Worm (Caenorhabditis elegans) whole organism, young adult: ENCODE measurements around the gene C18D4.6.

ENCODE experiments used
- B0261.1 ChIP-seq: sonication (generic microtip); optimal IDR thresholded peaks from 2 replicates; lab custom pipeline; 2016; ENCODE audit warnings: mild to moderate bottlenecking, missing genetic modification characterization, moderate library complexity, missing compliant biosample characterization
- B0336.3 ChIP-seq: fragments of 200-800 bp; sonication (Bioruptor generic); IDR thresholded peaks from 2 replicates; pipeline ENCODE4 v1.3.6; 2022; ENCODE audit warnings: missing genetic modification characterization, missing compliant biosample characterization
- C06A6.2 ChIP-seq: fragments of 200-800 bp; sonication (Bioruptor generic); conservative IDR thresholded peaks from 2 replicates; pipeline ENCODE4 v1.3.6; 2022; ENCODE audit warnings: missing genetic modification characterization, missing compliant biosample characterization
- F33H1.4 ChIP-seq: fragments of 200-800 bp; sonication (Bioruptor generic); IDR thresholded peaks from 2 replicates; pipeline ENCODE4 v1.3.6; 2022; ENCODE audit warnings: missing genetic modification reagents, missing genetic modification characterization, missing compliant biosample characterization
- F37B4.10 ChIP-seq: fragments of 200-800 bp; sonication (Bioruptor generic); IDR thresholded peaks from 2 replicates; pipeline ENCODE4 v1.3.6; 2022; ENCODE audit warnings: missing genetic modification characterization, missing compliant biosample characterization
- F52B5.7 ChIP-seq: sonication (generic microtip); optimal IDR thresholded peaks from 2 replicates; lab custom pipeline; 2016; ENCODE audit warnings: mild to moderate bottlenecking, missing genetic modification characterization, missing compliant biosample characterization
- T07F8.4 ChIP-seq: sonication (generic microtip); optimal IDR thresholded peaks from 2 replicates; lab custom pipeline; 2016; ENCODE audit warnings: mild to moderate bottlenecking, missing genetic modification characterization, moderate library complexity, missing compliant biosample characterization
- T26A5.8 ChIP-seq: sonication (generic microtip); optimal IDR thresholded peaks from 2 replicates; lab custom pipeline; 2016; ENCODE audit warnings: missing genetic modification characterization, missing compliant biosample characterization
- Y53F4B.3 ChIP-seq: fragments of 200-800 bp; sonication (Bioruptor generic); IDR thresholded peaks from 2 replicates; pipeline ENCODE4 v1.3.6; 2022; ENCODE audit warnings: missing genetic modification reagents, missing genetic modification characterization, missing compliant biosample characterization
- aptf-2 ChIP-seq: fragments of 200-800 bp; sonication (Bioruptor generic); conservative IDR thresholded peaks from 2 replicates; pipeline ENCODE4 v1.3.6; 2022; ENCODE audit warnings: missing genetic modification reagents, missing genetic modification characterization, missing compliant biosample characterization
- aptf-3 ChIP-seq: fragments of 200-800 bp; sonication (Bioruptor generic); IDR thresholded peaks from 2 replicates; pipeline ENCODE4 v1.3.6; 2022; ENCODE audit warnings: missing genetic modification characterization, missing compliant biosample characterization
- athp-1 ChIP-seq: sonication (generic microtip); optimal IDR thresholded peaks from 2 replicates; lab custom pipeline; 2017; ENCODE audit warnings: mild to moderate bottlenecking, missing genetic modification characterization, missing compliant biosample characterization
- attf-5 ChIP-seq: fragments of 200-800 bp; sonication (Bioruptor generic); optimal IDR thresholded peaks from 2 replicates; lab custom pipeline; 2018; ENCODE audit warnings: mild to moderate bottlenecking, missing genetic modification characterization, missing compliant biosample characterization
- attf-6 ChIP-seq: fragments of 200-800 bp; sonication (Bioruptor generic); IDR thresholded peaks from 2 replicates; pipeline ENCODE4 v1.3.6; 2022; ENCODE audit warnings: missing genetic modification reagents, missing genetic modification characterization, missing compliant biosample characterization
- cebp-2 ChIP-seq: fragments of 200-800 bp; sonication (Bioruptor generic); IDR thresholded peaks from 2 replicates; pipeline ENCODE4 v1.3.6; 2022; ENCODE audit warnings: missing genetic modification characterization, missing compliant biosample characterization
- ceh-40 ChIP-seq: fragments of 200-800 bp; sonication (Bioruptor generic); IDR thresholded peaks from 2 replicates; pipeline ENCODE4 v1.3.6; 2022; ENCODE audit warnings: missing genetic modification characterization, missing compliant biosample characterization
- die-1 ChIP-seq: sonication (generic microtip); optimal IDR thresholded peaks from 2 replicates; lab custom pipeline; 2016; ENCODE audit warnings: missing genotype, mild to moderate bottlenecking, missing genetic modification characterization, missing compliant biosample characterization
- dox-1 ChIP-seq: fragments of 200-800 bp; sonication (Bioruptor generic); IDR thresholded peaks from 2 replicates; pipeline ENCODE4 v1.3.6; 2022; ENCODE audit warnings: missing genetic modification reagents, missing genetic modification characterization, missing compliant biosample characterization
- egrh-3 ChIP-seq: fragments of 200-800 bp; sonication (Bioruptor generic); IDR thresholded peaks from 2 replicates; pipeline ENCODE4 v1.3.6; 2022; ENCODE audit warnings: missing genetic modification reagents, missing genetic modification characterization, missing compliant biosample characterization
- him-1 ChIP-seq: sonication (generic microtip); optimal IDR thresholded peaks from 2 replicates; lab custom pipeline; 2016; ENCODE audit warnings: missing genotype, missing genetic modification reagents, missing genetic modification characterization, missing compliant biosample characterization
- hlh-26 ChIP-seq: fragments of 200-800 bp; sonication (Bioruptor generic); conservative IDR thresholded peaks from 2 replicates; pipeline ENCODE4 v1.3.6; 2022; ENCODE audit warnings: missing genetic modification reagents, missing genetic modification characterization, missing compliant biosample characterization
- hmg-1.2 ChIP-seq: fragments of 200-800 bp; sonication (Bioruptor generic); IDR thresholded peaks from 2 replicates; pipeline ENCODE4 v1.3.6; 2022; ENCODE audit warnings: missing genetic modification reagents, missing genetic modification characterization, missing compliant biosample characterization
- hmg-20 ChIP-seq: fragments of 200-800 bp; sonication (Bioruptor generic); IDR thresholded peaks from 2 replicates; pipeline ENCODE4 v1.3.6; 2022; ENCODE audit warnings: missing genetic modification reagents, missing genetic modification characterization, missing compliant biosample characterization
- let-607 ChIP-seq, 2 experiments: fragments of 200-800 bp in 1 of 2; sonication (Bioruptor generic) in 1 of 2; sonication (generic microtip) in 1 of 2; optimal IDR thresholded peaks; 2 replicates each; lab custom pipeline; 2016 to 2018; ENCODE audit warnings: mild to moderate bottlenecking in 2 of 2, missing compliant biosample characterization in 2 of 2, missing genetic modification characterization in 2 of 2, moderate library complexity in 2 of 2, missing genotype in 1 of 2
- lin-26 ChIP-seq: fragments of 200-800 bp; sonication (Bioruptor generic); IDR thresholded peaks from 2 replicates; pipeline ENCODE4 v1.3.6; 2022; ENCODE audit warnings: missing genetic modification reagents, missing genetic modification characterization, missing compliant biosample characterization
- lsl-1 ChIP-seq: fragments of 200-800 bp; sonication (Bioruptor generic); optimal IDR thresholded peaks from 2 replicates; lab custom pipeline; 2018; ENCODE audit warnings: mild to moderate bottlenecking, missing genetic modification characterization, moderate library complexity, missing compliant biosample characterization
- madf-10 ChIP-seq: sonication (generic microtip); optimal IDR thresholded peaks from 2 replicates; lab custom pipeline; 2016; ENCODE audit warnings: mild to moderate bottlenecking, missing genetic modification characterization, missing compliant biosample characterization
- madf-3 ChIP-seq: fragments of 200-800 bp; sonication (Bioruptor generic); IDR thresholded peaks from 2 replicates; pipeline ENCODE4 v1.3.6; 2022; ENCODE audit warnings: missing genetic modification reagents, missing genetic modification characterization, missing compliant biosample characterization
- madf-8 ChIP-seq: fragments of 200-800 bp; sonication (Bioruptor generic); conservative IDR thresholded peaks from 2 replicates; pipeline ENCODE4 v1.3.6; 2022; ENCODE audit warnings: missing genetic modification reagents, missing genetic modification characterization, missing compliant biosample characterization
- nhr-120 ChIP-seq: fragments of 200-800 bp; sonication (Bioruptor generic); IDR thresholded peaks from 2 replicates; pipeline ENCODE4 v1.3.6; 2022; ENCODE audit warnings: missing genetic modification characterization, missing compliant biosample characterization
- nhr-179 ChIP-seq: sonication (generic microtip); optimal IDR thresholded peaks from 2 replicates; lab custom pipeline; 2016; ENCODE audit warnings: mild to moderate bottlenecking, missing genetic modification characterization, missing compliant biosample characterization
- nhr-80 ChIP-seq: sonication (generic microtip); optimal IDR thresholded peaks from 2 replicates; lab custom pipeline; 2016; ENCODE audit warnings: missing genetic modification characterization, missing compliant biosample characterization
- nhr-90 ChIP-seq: sonication (generic microtip); optimal IDR thresholded peaks from 2 replicates; lab custom pipeline; 2016; ENCODE audit warnings: missing genotype, mild to moderate bottlenecking, missing genetic modification characterization, missing compliant biosample characterization
- pbrm-1 ChIP-seq: fragments of 200-800 bp; sonication (Bioruptor generic); IDR thresholded peaks from 2 replicates; pipeline ENCODE4 v1.3.6; 2022; ENCODE audit warnings: missing genetic modification reagents, missing genetic modification characterization, missing compliant biosample characterization
- rpc-1 ChIP-seq, 2 experiments: fragments of 150-350 bp in 1 of 2; sonication (generic microtip) in 1 of 2; optimal IDR thresholded peaks; 2 replicates each; lab custom pipeline; 2014 to 2018; ENCODE audit warnings: missing biosample characterization in 1 of 2, missing genetic modification characterization in 1 of 2, missing genetic modification reagents in 1 of 2, missing genotype in 1 of 2
- sea-2 ChIP-seq: fragments of 200-800 bp; sonication (Bioruptor generic); IDR thresholded peaks from 2 replicates; pipeline ENCODE4 v1.3.6; 2022; ENCODE audit warnings: missing genetic modification characterization, missing compliant biosample characterization
- snpc-1.3 ChIP-seq: sonication (generic microtip); optimal IDR thresholded peaks from 2 replicates; lab custom pipeline; 2017; ENCODE audit warnings: missing genetic modification characterization, mild to moderate bottlenecking, missing compliant biosample characterization, antibody characterized with exemption, moderate library complexity, missing genotype, missing genetic modification reagents; ENCODE audit not compliant: insufficient read depth
- snpc-4 ChIP-seq, 5 experiments: fragments of 150-350 bp in 1 of 5; sonication (generic microtip) in 4 of 5; optimal IDR thresholded peaks; 2 replicates each; lab custom pipeline; 2014 to 2018; ENCODE audit warnings: missing genetic modification characterization in 5 of 5, missing biosample characterization in 3 of 5, antibody characterized with exemption in 2 of 5, mild to moderate bottlenecking in 2 of 5, missing compliant biosample characterization in 2 of 5, missing genotype in 2 of 5, moderate library complexity in 2 of 5, missing genetic modification reagents in 1 of 5
- somi-1 ChIP-seq: fragments of 200-800 bp; sonication (Bioruptor generic); optimal IDR thresholded peaks from 2 replicates; lab custom pipeline; 2018; ENCODE audit warnings: mild to moderate bottlenecking, missing genetic modification characterization, missing compliant biosample characterization
- tlf-1 ChIP-seq: fragments of 200-800 bp; sonication (Bioruptor generic); optimal IDR thresholded peaks from 2 replicates; lab custom pipeline; 2018; ENCODE audit warnings: mild to moderate bottlenecking, missing genetic modification characterization, missing compliant biosample characterization
- zfh-2 ChIP-seq: fragments of 200-800 bp; sonication (Bioruptor generic); conservative IDR thresholded peaks from 2 replicates; pipeline ENCODE4 v1.3.6; 2022; ENCODE audit warnings: missing genetic modification reagents, missing genetic modification characterization, missing compliant biosample characterization
- ztf-26 ChIP-seq: sonication (generic microtip); optimal IDR thresholded peaks from 2 replicates; lab custom pipeline; 2017; ENCODE audit warnings: missing genetic modification characterization, missing compliant biosample characterization

C18D4.6 gene

ce11 chrV:17549362-17549761 is 11.2 kb upstream of the C18D4.6 start, which contains the start of gene fbxa-176:
Gene fbxa-176 (plus strand): TSS chrV:17549675.
- TF ChIP-seq dox-1 (GFP tag; lab: Robert Waterston, UW) (no peak), attf-5 (GFP tag; lab: Kevin White, UChicago) (peak; percentile 20), ceh-40 (GFP tag; lab: Robert Waterston, UW) (no peak), snpc-4 (GFP tag; optimal IDR thresholded peaks at IDR 0.05; lab: Kevin White, UChicago) (no peak), snpc-4 (tag; optimal IDR thresholded peaks at IDR 0.05; lab: Kevin White, UChicago) (peak; percentile 46 to 88 (median 77)), nhr-80 (tag; lab: Kevin White, UChicago) (peak; percentile 73), tlf-1 (no peak), aptf-2 (GFP tag; lab: Robert Waterston, UW) (no peak)
- TF ChIP-seq, all 124 proteins: peak for 3

DNA sequence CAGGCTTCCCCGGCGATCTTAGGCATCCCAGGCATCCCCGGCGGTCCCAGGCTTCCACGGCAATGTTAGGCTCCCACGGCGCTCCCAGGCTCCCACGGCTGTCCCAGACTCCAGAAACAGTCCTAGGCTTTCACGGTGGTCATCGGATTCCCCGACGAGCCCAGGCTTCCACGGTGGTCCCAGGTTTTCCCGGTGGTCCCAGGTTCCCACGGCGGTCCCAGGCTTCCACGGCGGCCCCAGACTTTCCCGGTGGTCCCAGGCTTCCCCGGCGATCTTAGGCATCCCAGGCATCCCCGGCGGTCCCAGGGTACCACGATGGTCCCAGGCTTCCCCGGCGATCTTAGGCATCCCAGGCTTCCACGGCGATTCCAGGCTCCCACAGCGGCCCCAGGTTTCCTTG is 10.5 kb upstream of the C18D4.6 start:
- TF ChIP-seq egrh-3 = peak; percentile 96
- no peak for TF ChIP-seq somi-1
- TF ChIP-seq cebp-2 (GFP tag; lab: Robert Waterston, UW) = 0 out of 2 replicates have a peak, but pooled peaks have one; percentile 32
- TF ChIP-seq zfh-2 (GFP tag; lab: Robert Waterston, UW) = peak; percentile 97
- TF ChIP-seq B0261.1 (tag; lab: Kevin White, UChicago) = no peak
- TF ChIP-seq lin-26 (GFP tag; lab: Robert Waterston, UW) = 0 out of 2 replicates have a peak, but pooled peaks have one; percentile 54
- TF ChIP-seq, all 124 proteins: peak for 4

- no peak for TF ChIP-seq F33H1.4 (GFP tag; lab: Robert Waterston, UW)
- peak; percentile 57 for TF ChIP-seq nhr-80 (tag; lab: Kevin White, UChicago)
- no peak for TF ChIP-seq zfh-2 (GFP tag; lab: Robert Waterston, UW)
Observed at ce11 chrV:17546931-17547330, 8.8 kb upstream of the C18D4.6 start.

DNA sequence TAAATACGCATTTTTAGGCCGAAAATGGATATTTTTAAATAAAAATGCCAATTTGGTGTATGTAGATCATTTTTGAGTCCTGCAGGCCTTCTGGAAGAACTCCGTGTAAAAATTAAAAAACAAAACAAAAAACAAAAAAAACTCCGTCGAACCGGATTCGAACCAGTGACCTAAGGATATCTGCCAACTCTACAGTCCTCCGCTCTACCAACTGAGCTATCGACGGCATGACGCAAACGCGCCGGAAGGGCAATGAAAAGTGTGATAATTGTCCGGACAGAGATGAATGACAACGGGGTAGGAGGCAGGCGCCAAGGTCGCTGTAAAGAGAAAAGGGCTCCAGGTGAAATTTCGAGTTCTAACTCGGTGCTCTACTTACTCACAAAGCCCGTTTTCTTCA is 4.1 kb upstream of the C18D4.6 start:
- TF ChIP-seq hmg-20 (GFP tag; lab: Robert Waterston, UW) (0 out of 2 replicates have a peak, but pooled peaks have one; percentile 20), let-607 (tag; optimal IDR thresholded peaks at IDR 0.05; lab: Kevin White, UChicago) (no peak), zfh-2 (GFP tag; lab: Robert Waterston, UW) (no peak), lsl-1 (GFP tag; lab: Kevin White, UChicago) (no peak), F52B5.7 (no peak), T26A5.8 (no peak), sea-2 (no peak), athp-1 (tag; lab: Kevin White, UChicago) (no peak), die-1 (tag; lab: Kevin White, UChicago) (peak; percentile 68), nhr-120 (0 out of 2 replicates have a peak, but pooled peaks have one; percentile 67), nhr-90 (peak; percentile 20), nhr-179 (tag; lab: Kevin White, UChicago) (no peak), snpc-1.3 (tag; lab: Kevin White, UChicago) (no peak), C06A6.2 (GFP tag; lab: Robert Waterston, UW) (no peak), madf-3 (GFP tag; lab: Robert Waterston, UW) (no peak), snpc-4 (GFP tag; optimal IDR thresholded peaks at IDR 0.05; lab: Kevin White, UChicago) (no peak), snpc-4 (tag; optimal IDR thresholded peaks at IDR 0.05; lab: Kevin White, UChicago) (peak in 2 of 4 experiments; percentile 45 to 75), madf-8 (no peak), pbrm-1 (GFP tag; lab: Robert Waterston, UW) (peak; percentile 56; the same call in 1 of the 2 replicates), madf-10 (tag; lab: Kevin White, UChicago) (no peak), Y53F4B.3 (GFP tag; lab: Robert Waterston, UW) (no peak), aptf-3 (no peak), attf-6 (GFP tag; lab: Robert Waterston, UW) (peak; percentile 78), hlh-26 (no peak), him-1 (tag; lab: Kevin White, UChicago) (peak; percentile 36), F37B4.10 (GFP tag; lab: Robert Waterston, UW) (no peak), B0336.3 (GFP tag; lab: Robert Waterston, UW) (no peak), hmg-1.2 (GFP tag; lab: Robert Waterston, UW) (peak; percentile 55), ztf-26 (tag; lab: Kevin White, UChicago) (no peak), T07F8.4 (no peak), rpc-1 (optimal IDR thresholded peaks at IDR 0.05; lab: Kevin White, UChicago) (peak; percentile 63), rpc-1 (tag; optimal IDR thresholded peaks at IDR 0.05; lab: Kevin White, UChicago) (peak; percentile 82), attf-5 (GFP tag; lab: Kevin White, UChicago) (no peak)
